Worm (Caenorhabditis elegans): Measurements from ENCODE around the gene inx-9.

DNA sequence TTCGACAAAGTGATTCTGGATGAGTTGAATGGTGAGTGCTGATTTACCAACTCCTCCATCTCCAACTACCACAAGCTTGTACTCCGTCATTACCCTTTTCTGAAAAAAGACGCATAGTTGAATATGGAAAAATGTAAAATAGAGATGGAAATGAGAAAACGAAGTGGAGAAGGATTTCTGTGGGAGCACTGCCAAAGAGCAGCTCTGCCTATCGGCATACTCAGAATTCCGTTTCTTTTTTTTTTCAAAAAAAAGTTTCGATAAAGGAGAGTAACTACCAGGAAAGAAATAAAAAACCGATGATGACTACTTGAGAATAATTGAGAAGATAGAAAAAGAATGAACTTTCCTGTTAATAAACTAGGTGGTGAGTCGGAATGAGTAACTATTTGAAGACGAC, 14.8 kb downstream of the inx-9 start, which contains the start of gene let-60:
- TF ChIP-seq klf-2 (GFP tag; conservative IDR thresholded peaks at IDR 0.05): no peak
- TF ChIP-seq ztf-29 (GFP tag; IDR thresholded peaks at IDR 0.05): no peak
- no peak for TF ChIP-seq flt-1 (GFP tag; IDR thresholded peaks at IDR 0.05)
- no peak for TF ChIP-seq cog-1 (tag; optimal IDR thresholded peaks at IDR 0.05)
- TF ChIP-seq ref-1 (GFP tag; conservative IDR thresholded peaks at IDR 0.05): no peak
- no peak for TF ChIP-seq T22C8.4 (GFP tag; IDR thresholded peaks at IDR 0.05)
- TF ChIP-seq tab-1 (GFP tag; IDR thresholded peaks at IDR 0.05): no peak
- TF ChIP-seq med-1 (GFP tag; optimal IDR thresholded peaks at IDR 0.05; ENCODE audit: insufficient read depth): no peak
